Worm (Caenorhabditis elegans): ENCODE results near the gene K09F6.7.

ce11 chrII:2298742-2299141 is 6.8 kb upstream of the K09F6.7 start, which contains the start of gene B0281.4:
- TF ChIP-seq W03F9.2 (tag; optimal IDR thresholded peaks at IDR 0.05) (no peak), him-1 (tag; optimal IDR thresholded peaks at IDR 0.05) (no peak)
